Worm (Caenorhabditis elegans) whole organism, early embryonic: ENCODE results near the gene fbxa-154.
A peak's percentile ranks its signal among the peaks of the same experiment; 100 is the strongest.
"Not testable (repeated sequence)": the region's sequence is repeated elsewhere in the genome, so short reads cannot be mapped to it uniquely, and the experiment has no call there.

Experiments
- B0310.2 ChIP-seq: sonication (generic microtip); optimal IDR thresholded peaks from 2 replicates; lab custom pipeline; 2016; ENCODE audit warnings: mild to moderate bottlenecking, missing genetic modification characterization, missing compliant biosample characterization
- F13C5.2 ChIP-seq: sonication (generic microtip); optimal IDR thresholded peaks from 2 replicates; lab custom pipeline; 2017; ENCODE audit warnings: mild to moderate bottlenecking, missing genetic modification characterization, inconsistent platforms, missing compliant biosample characterization
- aly-1 ChIP-seq: sonication (generic microtip); optimal IDR thresholded peaks from 2 replicates; lab custom pipeline; 2016; ENCODE audit warnings: missing genetic modification characterization, missing compliant biosample characterization
- ama-1 ChIP-seq: fragments of 150-350 bp; optimal IDR thresholded peaks from 2 replicates; lab custom pipeline; 2014
- ceh-13 ChIP-seq: fragments of 200-800 bp; sonication (Bioruptor generic); optimal IDR thresholded peaks from 2 replicates; lab custom pipeline; 2018; ENCODE audit warnings: mild to moderate bottlenecking, missing genetic modification characterization, missing compliant biosample characterization
- ceh-36 ChIP-seq: sonication (generic microtip); optimal IDR thresholded peaks from 2 replicates; lab custom pipeline; 2016; ENCODE audit warnings: missing genetic modification characterization, inconsistent platforms, missing compliant biosample characterization
- ets-7 ChIP-seq: sonication (generic microtip); optimal IDR thresholded peaks from 2 replicates; lab custom pipeline; 2016; ENCODE audit warnings: missing genotype, missing genetic modification characterization, missing compliant biosample characterization
- flt-1 ChIP-seq: fragments of 200-800 bp; sonication (Bioruptor generic); IDR thresholded peaks from 2 replicates; pipeline ENCODE4 v1.3.6; 2022; ENCODE audit warnings: missing genetic modification characterization, missing compliant biosample characterization
- hmbx-1 ChIP-seq: sonication (generic microtip); optimal IDR thresholded peaks from 2 replicates; lab custom pipeline; 2016; ENCODE audit warnings: mild to moderate bottlenecking, missing genetic modification characterization, missing compliant biosample characterization
- hmg-4 ChIP-seq: fragments of 200-800 bp; sonication (Bioruptor generic); optimal IDR thresholded peaks from 2 replicates; lab custom pipeline; 2018; ENCODE audit warnings: mild to moderate bottlenecking, missing genetic modification characterization, missing compliant biosample characterization
- hnd-1 ChIP-seq: sonication (generic microtip); optimal IDR thresholded peaks from 2 replicates; lab custom pipeline; 2016; ENCODE audit warnings: missing genetic modification characterization, missing compliant biosample characterization
- pes-1 ChIP-seq: fragments of 200-800 bp; sonication (Bioruptor generic); IDR thresholded peaks from 2 replicates; pipeline ENCODE4 v1.3.6; 2022; ENCODE audit warnings: missing genetic modification reagents, missing genetic modification characterization, missing compliant biosample characterization
- scrt-1 ChIP-seq: fragments of 200-800 bp; sonication (Bioruptor generic); IDR thresholded peaks from 2 replicates; pipeline ENCODE4 v1.3.6; 2022; ENCODE audit warnings: missing genetic modification characterization, missing compliant biosample characterization
- sea-1 ChIP-seq: fragments of 200-800 bp; sonication (Bioruptor generic); conservative IDR thresholded peaks from 2 replicates; pipeline ENCODE4 v1.3.6; 2022; ENCODE audit warnings: missing genetic modification characterization, missing compliant biosample characterization
- tbx-11 ChIP-seq: fragments of 200-800 bp; sonication (Bioruptor generic); IDR thresholded peaks from 2 replicates; pipeline ENCODE4 v1.3.6; 2022; ENCODE audit warnings: missing genetic modification characterization, missing compliant biosample characterization
- tbx-37 ChIP-seq: fragments of 200-800 bp; sonication (Bioruptor generic); conservative IDR thresholded peaks from 2 replicates; pipeline ENCODE4 v1.3.6; 2022; ENCODE audit warnings: missing genetic modification reagents, missing genetic modification characterization, missing compliant biosample characterization
- tra-4 ChIP-seq: sonication (generic microtip); optimal IDR thresholded peaks from 2 replicates; lab custom pipeline; 2017; ENCODE audit warnings: missing genetic modification characterization, missing compliant biosample characterization

The fbxa-154 gene

ce11 chrV:15599762-15600161 lies 5.2 kb downstream of the fbxa-154 start, which contains the start of gene B0391.14:
B0391.14 (minus strand) TSS chrV:15599862.
- TF ChIP-seq hmg-4 (GFP tag; lab: Kevin White, UChicago); tbx-37; aly-1 (tag; lab: Kevin White, UChicago): not testable (repeated sequence)

- TF ChIP-seq ets-7 (tag; lab: Kevin White, UChicago) (no peak), B0310.2 (tag; lab: Kevin White, UChicago) (no peak), hnd-1 (tag; lab: Kevin White, UChicago) (no peak), hmg-4 (GFP tag; lab: Kevin White, UChicago) (no peak), sea-1 (GFP tag; lab: Robert Waterston, UW) (no peak), pes-1 (GFP tag; lab: Robert Waterston, UW) (no peak), ceh-36 (tag; lab: Kevin White, UChicago) (no peak), tra-4 (tag; lab: Kevin White, UChicago) (no peak), flt-1 (GFP tag; lab: Robert Waterston, UW) (no peak), ama-1 (no peak), ceh-13 (no peak), scrt-1 (no peak)
These were observed 10.4 kb downstream of the fbxa-154 start, which contains the start of gene fbxa-139 for ce11 chrV:15594573-15594972. fbxa-139 (minus strand) TSS chrV:15594673.

ce11 chrV:15590183-15590667 lies 14.7 kb downstream of the fbxa-154 start, which contains the start of gene F28F8.7:
F28F8.7 (minus strand) TSS chrV:15590617.
- TF ChIP-seq tbx-11 (GFP tag; lab: Robert Waterston, UW), result 0 out of 2 replicates have a peak, but pooled peaks have one; percentile 39
- 0 out of 2 replicates have a peak, but pooled peaks have one; percentile 41 for TF ChIP-seq scrt-1

ce11 chrV:15578386-15578785 lies 26.6 kb downstream of the fbxa-154 start, which contains the start of gene F28F8.9:
F28F8.9 (minus strand) TSS chrV:15578673.
- no peak for TF ChIP-seq B0310.2 (tag; lab: Kevin White, UChicago)

ce11 chrV:15577395-15577896 lies 27.5 kb downstream of the fbxa-154 start, which contains the start of gene atx-3:
atx-3 (minus strand) TSS chrV:15577445.
- TF ChIP-seq F13C5.2 (tag; lab: Kevin White, UChicago) (no peak), ets-7 (tag; lab: Kevin White, UChicago) (no peak), hnd-1 (tag; lab: Kevin White, UChicago) (no peak), tbx-37 (no peak), tbx-11 (GFP tag; lab: Robert Waterston, UW) (no peak), aly-1 (tag; lab: Kevin White, UChicago) (no peak), flt-1 (GFP tag; lab: Robert Waterston, UW) (no peak), scrt-1 (no peak), B0310.2 (tag; lab: Kevin White, UChicago) (no peak), sea-1 (GFP tag; lab: Robert Waterston, UW) (no peak), tra-4 (tag; lab: Kevin White, UChicago) (no peak), ama-1 (no peak), hmbx-1 (no peak), ceh-36 (tag; lab: Kevin White, UChicago) (no peak), pes-1 (GFP tag; lab: Robert Waterston, UW) (no peak), hmg-4 (GFP tag; lab: Kevin White, UChicago) (no peak), ceh-13 (no peak)

ce11 chrV:15575305-15575704 lies 29.6 kb downstream of the fbxa-154 start, which contains the start of gene mdt-28:
mdt-28 (minus strand) TSS chrV:15575405.
- no peak for TF ChIP-seq tra-4 (tag; lab: Kevin White, UChicago)
- no peak for TF ChIP-seq aly-1 (tag; lab: Kevin White, UChicago)
- TF ChIP-seq sea-1 (GFP tag; lab: Robert Waterston, UW), result no peak
- TF ChIP-seq tbx-11 (GFP tag; lab: Robert Waterston, UW), result no peak
- no peak for TF ChIP-seq pes-1 (GFP tag; lab: Robert Waterston, UW)
- no peak for TF ChIP-seq ama-1
- no peak for TF ChIP-seq ets-7 (tag; lab: Kevin White, UChicago)
- no peak for TF ChIP-seq hmbx-1
- TF ChIP-seq flt-1 (GFP tag; lab: Robert Waterston, UW), result no peak
- no peak for TF ChIP-seq hnd-1 (tag; lab: Kevin White, UChicago)
- TF ChIP-seq hmg-4 (GFP tag; lab: Kevin White, UChicago), result no peak
- TF ChIP-seq F13C5.2 (tag; lab: Kevin White, UChicago), result no peak
- no peak for TF ChIP-seq ceh-13
- TF ChIP-seq tbx-37, result no peak
- TF ChIP-seq B0310.2 (tag; lab: Kevin White, UChicago), result no peak
- no peak for TF ChIP-seq scrt-1
- no peak for TF ChIP-seq ceh-36 (tag; lab: Kevin White, UChicago)

ce11 chrV:15572613-15573012 lies 32.3 kb downstream of the fbxa-154 start, which contains the start of gene fbxa-94:
fbxa-94 (plus strand) TSS chrV:15572913.
- TF ChIP-seq aly-1 (tag; lab: Kevin White, UChicago) (no peak), ets-7 (tag; lab: Kevin White, UChicago) (no peak), B0310.2 (tag; lab: Kevin White, UChicago) (no peak), ama-1 (no peak), hmg-4 (GFP tag; lab: Kevin White, UChicago) (no peak), F13C5.2 (tag; lab: Kevin White, UChicago) (no peak), ceh-13 (no peak), ceh-36 (tag; lab: Kevin White, UChicago) (no peak), sea-1 (GFP tag; lab: Robert Waterston, UW) (no peak), tbx-11 (GFP tag; lab: Robert Waterston, UW) (no peak), scrt-1 (no peak), hmbx-1 (no peak), hnd-1 (tag; lab: Kevin White, UChicago) (no peak), flt-1 (GFP tag; lab: Robert Waterston, UW) (no peak), tra-4 (tag; lab: Kevin White, UChicago) (no peak), pes-1 (GFP tag; lab: Robert Waterston, UW) (no peak), tbx-37 (no peak)
